Fruit fly (Drosophila melanogaster): ENCODE measurements around the gene Scr.

The Scr gene

dm6 chr3R:6849866-6850265 is at the start of gene Scr:
Gene Scr, minus strand, starts transcription at chr3R:6849981.
- TF ChIP-seq Sin3A (optimal IDR thresholded peaks at IDR 0.05) (no peak), Myc (optimal IDR thresholded peaks at IDR 0.05) (no peak), psq (optimal IDR thresholded peaks at IDR 0.05) (no peak), h (optimal IDR thresholded peaks at IDR 0.05) (no peak), insv (optimal IDR thresholded peaks at IDR 0.05) (no peak), ttk (optimal IDR thresholded peaks at IDR 0.05) (no peak)

dm6 chr3R:6898922-6899321 is 49.1 kb upstream of the Scr start:
- TF ChIP-seq Myc (optimal IDR thresholded peaks at IDR 0.05) = no peak
- TF ChIP-seq h (optimal IDR thresholded peaks at IDR 0.05) = no peak
- TF ChIP-seq insv (optimal IDR thresholded peaks at IDR 0.05) = no peak
- TF ChIP-seq Sin3A (optimal IDR thresholded peaks at IDR 0.05) = no peak
- no peak for TF ChIP-seq psq (optimal IDR thresholded peaks at IDR 0.05)
- TF ChIP-seq ttk (optimal IDR thresholded peaks at IDR 0.05) = no peak

dm6 chr3R:6893137-6893578 is 43.4 kb upstream of the Scr start:
- TF ChIP-seq psq (optimal IDR thresholded peaks at IDR 0.05) (no peak), h (optimal IDR thresholded peaks at IDR 0.05) (no peak), ttk (optimal IDR thresholded peaks at IDR 0.05) (no peak), Sin3A (optimal IDR thresholded peaks at IDR 0.05) (no peak), Myc (optimal IDR thresholded peaks at IDR 0.05) (no peak), insv (optimal IDR thresholded peaks at IDR 0.05) (no peak)

- TF ChIP-seq Myc (optimal IDR thresholded peaks at IDR 0.05) (no peak), h (optimal IDR thresholded peaks at IDR 0.05) (no peak), Sin3A (optimal IDR thresholded peaks at IDR 0.05) (no peak), insv (optimal IDR thresholded peaks at IDR 0.05) (no peak), ttk (optimal IDR thresholded peaks at IDR 0.05) (no peak), psq (optimal IDR thresholded peaks at IDR 0.05) (no peak)
These were observed 39.0 kb upstream of the Scr start for dm6 chr3R:6888795-6889194.

dm6 chr3R:6885182-6885789 is 35.5 kb upstream of the Scr start:
- TF ChIP-seq Sin3A (optimal IDR thresholded peaks at IDR 0.05) (no peak), h (optimal IDR thresholded peaks at IDR 0.05) (no peak), psq (optimal IDR thresholded peaks at IDR 0.05) (no peak), insv (optimal IDR thresholded peaks at IDR 0.05) (no peak), ttk (optimal IDR thresholded peaks at IDR 0.05) (no peak), Myc (optimal IDR thresholded peaks at IDR 0.05) (no peak)

dm6 chr3R:6881264-6882014 is 31.7 kb upstream of the Scr start:
- TF ChIP-seq h (optimal IDR thresholded peaks at IDR 0.05) (no peak), psq (optimal IDR thresholded peaks at IDR 0.05) (no peak), Myc (optimal IDR thresholded peaks at IDR 0.05) (no peak), insv (optimal IDR thresholded peaks at IDR 0.05) (no peak)

- TF ChIP-seq ttk (optimal IDR thresholded peaks at IDR 0.05) = no peak
- TF ChIP-seq psq (optimal IDR thresholded peaks at IDR 0.05) = no peak
- no peak for TF ChIP-seq h (optimal IDR thresholded peaks at IDR 0.05)
- no peak for TF ChIP-seq Myc (optimal IDR thresholded peaks at IDR 0.05)
- TF ChIP-seq Sin3A (optimal IDR thresholded peaks at IDR 0.05) = no peak
- no peak for TF ChIP-seq insv (optimal IDR thresholded peaks at IDR 0.05)
These were observed 21.1 kb upstream of the Scr start for dm6 chr3R:6870836-6871235.

- no peak for TF ChIP-seq ttk (optimal IDR thresholded peaks at IDR 0.05)
- no peak for TF ChIP-seq Sin3A (optimal IDR thresholded peaks at IDR 0.05)
- TF ChIP-seq h (optimal IDR thresholded peaks at IDR 0.05) = no peak
- no peak for TF ChIP-seq Myc (optimal IDR thresholded peaks at IDR 0.05)
- no peak for TF ChIP-seq psq (optimal IDR thresholded peaks at IDR 0.05)
- TF ChIP-seq insv (optimal IDR thresholded peaks at IDR 0.05) = no peak
These were observed 19.5 kb upstream of the Scr start for dm6 chr3R:6869297-6869696.

- TF ChIP-seq insv (optimal IDR thresholded peaks at IDR 0.05) (no peak), ttk (optimal IDR thresholded peaks at IDR 0.05) (no peak), Myc (optimal IDR thresholded peaks at IDR 0.05) (no peak)
These were observed 18.4 kb upstream of the Scr start for dm6 chr3R:6868212-6868611.

- no peak for TF ChIP-seq Sin3A (optimal IDR thresholded peaks at IDR 0.05)
- TF ChIP-seq psq (optimal IDR thresholded peaks at IDR 0.05) = no peak
- no peak for TF ChIP-seq insv (optimal IDR thresholded peaks at IDR 0.05)
- no peak for TF ChIP-seq h (optimal IDR thresholded peaks at IDR 0.05)
- TF ChIP-seq Myc (optimal IDR thresholded peaks at IDR 0.05) = no peak
- TF ChIP-seq ttk (optimal IDR thresholded peaks at IDR 0.05) = no peak
These were observed 14.1 kb upstream of the Scr start, which contains the start of gene ftz for dm6 chr3R:6863769-6864393. Gene ftz, plus strand, starts transcription at chr3R:6864324.

- TF ChIP-seq insv (optimal IDR thresholded peaks at IDR 0.05) (no peak), ttk (optimal IDR thresholded peaks at IDR 0.05) (no peak), Sin3A (optimal IDR thresholded peaks at IDR 0.05) (no peak), psq (optimal IDR thresholded peaks at IDR 0.05) (no peak), h (optimal IDR thresholded peaks at IDR 0.05) (no peak), Myc (optimal IDR thresholded peaks at IDR 0.05) (no peak)
These were observed 12.8 kb upstream of the Scr start for dm6 chr3R:6862577-6862976.

- TF ChIP-seq Sin3A (optimal IDR thresholded peaks at IDR 0.05) (no peak), psq (optimal IDR thresholded peaks at IDR 0.05) (no peak), insv (optimal IDR thresholded peaks at IDR 0.05) (no peak)
These were observed 10.3 kb upstream of the Scr start for dm6 chr3R:6860042-6860441.

Data from Kc167 (cell line).